Fruit fly (Drosophila melanogaster) whole organism, embryonic: Measurements from ENCODE around the gene Hand.

Source experiments
- Aef1 ChIP-seq: fragments of 200-800 bp; sonication (Bioruptor generic); IDR thresholded peaks from 3 replicates; pipeline ENCODE4 v1.3.6; 2022; ENCODE audit warnings: missing biosample characterization, missing genetic modification characterization
- CG10431 ChIP-seq: fragments of 200-800 bp; sonication (Bioruptor generic); optimal IDR thresholded peaks from 3 replicates; lab custom pipeline; 2018; ENCODE audit warnings: missing biosample characterization, mild to moderate bottlenecking, missing genetic modification characterization
- CG10543 ChIP-seq: fragments of 200-800 bp; sonication (Bioruptor generic); optimal IDR thresholded peaks from 3 replicates; lab custom pipeline; 2017; ENCODE audit warnings: missing biosample characterization, mild to moderate bottlenecking, missing genetic modification characterization, moderate library complexity
- CG12071 ChIP-seq: fragments of 200-800 bp; sonication (Bioruptor generic); optimal IDR thresholded peaks from 3 replicates; lab custom pipeline; 2018; ENCODE audit warnings: missing biosample characterization, mild to moderate bottlenecking, missing genetic modification characterization
- CG12769 ChIP-seq: fragments of 200-800 bp; sonication (Bioruptor generic); optimal IDR thresholded peaks from 2 replicates; lab custom pipeline; 2019; ENCODE audit warnings: missing biosample characterization, mild to moderate bottlenecking, missing genetic modification characterization, moderate library complexity
- CG15601 ChIP-seq: fragments of 200-800 bp; sonication (Bioruptor generic); optimal IDR thresholded peaks from 3 replicates; lab custom pipeline; 2019; ENCODE audit warnings: missing biosample characterization, mild to moderate bottlenecking, missing genetic modification characterization, moderate library complexity
- CG17186 ChIP-seq: fragments of 200-800 bp; sonication (Bioruptor generic); optimal IDR thresholded peaks from 3 replicates; lab custom pipeline; 2017; ENCODE audit warnings: missing biosample characterization, missing genetic modification reagents, missing genetic modification characterization
- CG17802 ChIP-seq: fragments of 200-800 bp; sonication (Bioruptor generic); optimal IDR thresholded peaks from 2 replicates; lab custom pipeline; 2018; ENCODE audit warnings: missing biosample characterization, mild to moderate bottlenecking, missing genetic modification characterization, moderate library complexity
- CG1792 ChIP-seq: fragments of 200-800 bp; sonication (Bioruptor generic); optimal IDR thresholded peaks from 2 replicates; lab custom pipeline; 2016; ENCODE audit warnings: missing biosample characterization, missing genetic modification characterization
- CG18011 ChIP-seq: fragments of 200-800 bp; sonication (Bioruptor generic); optimal IDR thresholded peaks from 2 replicates; lab custom pipeline; 2017; ENCODE audit warnings: missing biosample characterization, missing genetic modification characterization, mild to moderate bottlenecking, moderate library complexity, missing genotype
- CG18262 ChIP-seq: fragments of 200-800 bp; optimal IDR thresholded peaks from 3 replicates; lab custom pipeline; 2019; ENCODE audit warnings: missing biosample characterization, mild to moderate bottlenecking, missing genetic modification characterization, moderate library complexity
- CG2712 ChIP-seq: fragments of 200-800 bp; optimal IDR thresholded peaks from 3 replicates; lab custom pipeline; 2019; ENCODE audit warnings: missing biosample characterization, mild to moderate bottlenecking, missing genetic modification characterization, moderate library complexity
- CG2875 ChIP-seq: fragments of 200-800 bp; sonication (Bioruptor generic); optimal IDR thresholded peaks from 2 replicates; lab custom pipeline; 2017; ENCODE audit warnings: missing biosample characterization, mild to moderate bottlenecking, missing genetic modification characterization, missing genetic modification reagents
- CG34422 ChIP-seq: fragments of 200-800 bp; sonication (Bioruptor generic); IDR thresholded peaks from 3 replicates; pipeline ENCODE4 v1.3.6; 2022; ENCODE audit warnings: missing biosample characterization, missing genetic modification characterization
- CG4730 ChIP-seq: fragments of 200-800 bp; sonication (Bioruptor generic); IDR thresholded peaks from 2 replicates; pipeline ENCODE4 v1.3.6; 2022; ENCODE audit warnings: missing biosample characterization, missing genetic modification characterization
- CG4820 ChIP-seq: fragments of 200-800 bp; sonication (Bioruptor generic); optimal IDR thresholded peaks from 3 replicates; lab custom pipeline; 2016; ENCODE audit warnings: missing biosample characterization, missing genetic modification characterization
- CG5953 ChIP-seq: fragments of 200-800 bp; sonication (Bioruptor generic); IDR thresholded peaks from 2 replicates; pipeline ENCODE4 v1.3.6; 2022; ENCODE audit warnings: missing biosample characterization, missing genetic modification characterization
- CG6683 ChIP-seq: fragments of 200-800 bp; sonication (Bioruptor generic); optimal IDR thresholded peaks from 2 replicates; lab custom pipeline; 2017; ENCODE audit warnings: missing biosample characterization, mild to moderate bottlenecking, missing genetic modification characterization, missing genetic modification reagents
- CG6689 ChIP-seq: fragments of 200-800 bp; sonication (Bioruptor generic); IDR thresholded peaks from 2 replicates; pipeline ENCODE4 v1.3.6; 2022; ENCODE audit warnings: missing biosample characterization, missing genetic modification characterization
- CG6765 ChIP-seq: fragments of 200-800 bp; sonication (Bioruptor generic); optimal IDR thresholded peaks from 3 replicates; lab custom pipeline; 2017; ENCODE audit warnings: missing biosample characterization, mild to moderate bottlenecking, missing genetic modification characterization
- CG9727 ChIP-seq: fragments of 200-800 bp; sonication (Bioruptor generic); optimal IDR thresholded peaks from 3 replicates; lab custom pipeline; 2017; ENCODE audit warnings: missing biosample characterization, mild to moderate bottlenecking, missing genetic modification characterization
- Chrac-16 ChIP-seq: fragments of 200-800 bp; sonication (Bioruptor generic); optimal IDR thresholded peaks from 3 replicates; lab custom pipeline; 2016; ENCODE audit warnings: missing biosample characterization, missing genetic modification characterization
- CkIIα-i1 ChIP-seq: fragments of 200-800 bp; sonication (Bioruptor generic); IDR thresholded peaks from 2 replicates; pipeline ENCODE4 v1.3.6; 2022; ENCODE audit warnings: missing biosample characterization, missing genetic modification characterization
- D ChIP-seq, 2 experiments: fragments of 200-800 bp in 1 of 2; fragments of >200 bp in 1 of 2; sonication (Bioruptor generic) in 1 of 2; optimal IDR thresholded peaks; 2 replicates in 1 of 2; 3 replicates in 1 of 2; lab custom pipeline; 2017; ENCODE audit warnings: mild to moderate bottlenecking in 1 of 2, missing biosample characterization in 1 of 2, missing genetic modification characterization in 1 of 2, missing genetic modification reagents in 1 of 2
- Fer3 ChIP-seq: fragments of 200-800 bp; sonication (Bioruptor generic); optimal IDR thresholded peaks from 2 replicates; lab custom pipeline; 2018; ENCODE audit warnings: missing biosample characterization, mild to moderate bottlenecking, missing genetic modification characterization, moderate library complexity
- HLH3B ChIP-seq: fragments of 200-800 bp; sonication (Bioruptor generic); IDR thresholded peaks from 2 replicates; pipeline ENCODE4 v1.3.6; 2022; ENCODE audit warnings: missing biosample characterization, missing genetic modification characterization
- HmgZ ChIP-seq: fragments of 200-800 bp; sonication (Bioruptor generic); optimal IDR thresholded peaks from 2 replicates; lab custom pipeline; 2018; ENCODE audit warnings: missing biosample characterization, mild to moderate bottlenecking, missing genetic modification characterization
- MESR4 ChIP-seq: fragments of 200-800 bp; sonication (Bioruptor generic); optimal IDR thresholded peaks from 2 replicates; lab custom pipeline; 2018; ENCODE audit warnings: missing biosample characterization, mild to moderate bottlenecking, missing genetic modification characterization, moderate library complexity
- NC2β ChIP-seq: fragments of 200-800 bp; sonication (Bioruptor generic); optimal IDR thresholded peaks from 2 replicates; lab custom pipeline; 2016; ENCODE audit warnings: missing biosample characterization, missing genetic modification characterization
- Sox100B ChIP-seq: fragments of 200-800 bp; sonication (Bioruptor generic); optimal IDR thresholded peaks from 3 replicates; lab custom pipeline; 2018; ENCODE audit warnings: missing biosample characterization, mild to moderate bottlenecking, missing genetic modification characterization
- az2 ChIP-seq: fragments of 200-800 bp; sonication (Bioruptor generic); optimal IDR thresholded peaks from 3 replicates; lab custom pipeline; 2016; ENCODE audit warnings: missing biosample characterization, missing genetic modification characterization
- bsh ChIP-seq, 2 experiments: fragments of 200-800 bp; sonication (Bioruptor generic); optimal IDR thresholded peaks; 2 replicates each; lab custom pipeline; 2017 to 2018; ENCODE audit warnings: mild to moderate bottlenecking in 2 of 2, missing biosample characterization in 2 of 2, missing genetic modification characterization in 2 of 2, moderate library complexity in 1 of 2
- dimm ChIP-seq: fragments of 200-800 bp; sonication (Bioruptor generic); IDR thresholded peaks from 2 replicates; pipeline ENCODE4 v1.3.6; 2022; ENCODE audit warnings: missing biosample characterization, missing genetic modification characterization
- disco-r ChIP-seq: fragments of 200-800 bp; sonication (Bioruptor generic); optimal IDR thresholded peaks from 2 replicates; lab custom pipeline; 2016; ENCODE audit warnings: missing biosample characterization, missing genetic modification characterization
- en ChIP-seq: fragments of 200-800 bp; sonication (Bioruptor generic); optimal IDR thresholded peaks from 2 replicates; lab custom pipeline; 2016; ENCODE audit warnings: missing biosample characterization, missing genetic modification characterization
- ham ChIP-seq: fragments of 200-800 bp; sonication (Bioruptor generic); IDR thresholded peaks from 2 replicates; pipeline ENCODE4 v1.3.6; 2022; ENCODE audit warnings: missing biosample characterization, missing genetic modification characterization
- hb ChIP-seq: fragments of 200-800 bp; sonication (Bioruptor generic); IDR thresholded peaks from 3 replicates; pipeline ENCODE4 v1.3.6; 2022; ENCODE audit warnings: missing biosample characterization, missing genetic modification characterization; ENCODE audit not compliant: partially characterized antibody
- nerfin-1 ChIP-seq: fragments of 200-800 bp; sonication (Bioruptor generic); optimal IDR thresholded peaks from 3 replicates; lab custom pipeline; 2019; ENCODE audit warnings: missing biosample characterization, mild to moderate bottlenecking, missing genetic modification characterization, moderate library complexity
- sd ChIP-seq: fragments of 200-800 bp; sonication (Bioruptor generic); optimal IDR thresholded peaks from 3 replicates; lab custom pipeline; 2018; ENCODE audit warnings: missing biosample characterization, mild to moderate bottlenecking, missing genetic modification characterization, moderate library complexity
- wor ChIP-seq: fragments of 200-800 bp; sonication (Bioruptor generic); IDR thresholded peaks from 2 replicates; pipeline ENCODE4 v1.3.6; 2022; ENCODE audit warnings: missing biosample characterization, missing genetic modification characterization

Hand gene

dm6 chr2L:10276436-10276835, 18.7 kb downstream of the Hand start (continued):
- TF ChIP-seq CG34422 (GFP tag; lab: Robert Waterston, UW) (no peak), CG15601 (tag; lab: Kevin White, UChicago) (peak; percentile 18), CG18011 (no peak), CkIIα-i1 (GFP tag; lab: Robert Waterston, UW) (no peak), bsh (GFP tag; optimal IDR thresholded peaks at IDR 0.05; lab: Kevin White, UChicago) (peak in 1 of 2 experiments; percentile 42), CG10431 (GFP tag; lab: Kevin White, UChicago) (peak; percentile 34), CG12769 (tag; lab: Kevin White, UChicago) (no peak), en (GFP tag; lab: Kevin White, UChicago) (no peak), CG18262 (tag; lab: Kevin White, UChicago) (peak; percentile 82), disco-r (GFP tag; lab: Kevin White, UChicago) (no peak), CG6765 (GFP tag; lab: Kevin White, UChicago) (no peak), CG4730 (GFP tag; lab: Robert Waterston, UW) (no peak), nerfin-1 (tag; lab: Kevin White, UChicago) (peak; percentile 42), MESR4 (no peak), HLH3B (GFP tag; lab: Robert Waterston, UW) (peak; percentile 46; the same call in 1 of the 2 replicates), NC2β (GFP tag; lab: Kevin White, UChicago) (no peak), CG5953 (0 out of 2 replicates have a peak, but pooled peaks have one; percentile 16), dimm (GFP tag; lab: Robert Waterston, UW) (no peak), Sox100B (GFP tag; lab: Kevin White, UChicago) (peak; percentile 63), CG6683 (GFP tag; lab: Kevin White, UChicago) (no peak), ham (GFP tag; lab: Robert Waterston, UW) (no peak), CG9727 (GFP tag; lab: Kevin White, UChicago) (no peak), sd (no peak), HmgZ (tag; lab: Kevin White, UChicago) (no peak), wor (GFP tag; lab: Robert Waterston, UW) (peak; percentile 12; the same call in 1 of the 2 replicates), CG17186 (GFP tag; lab: Kevin White, UChicago) (peak; percentile 17), hb (GFP tag; lab: Robert Waterston, UW) (no peak), CG17802 (tag; lab: Kevin White, UChicago) (peak; percentile 29), Fer3 (tag; lab: Kevin White, UChicago) (no peak), CG2875 (GFP tag; lab: Kevin White, UChicago) (peak; percentile 29), CG6689 (GFP tag; lab: Robert Waterston, UW) (peak; percentile 23), CG10543 (no peak), CG1792 (GFP tag; lab: Kevin White, UChicago) (no peak), CG2712 (peak; percentile 78), D (optimal IDR thresholded peaks at IDR 0.05; lab: Kevin White, UChicago) (no peak), D (GFP tag; optimal IDR thresholded peaks at IDR 0.05; lab: Kevin White, UChicago) (peak; percentile 61), CG12071 (GFP tag; lab: Kevin White, UChicago) (no peak), Aef1 (no peak), az2 (GFP tag; lab: Kevin White, UChicago) (peak; percentile 23), Chrac-16 (GFP tag; lab: Kevin White, UChicago) (no peak), CG4820 (GFP tag; lab: Kevin White, UChicago) (peak; percentile 41)
